Fruit fly (Drosophila melanogaster) whole organism, embryonic: ENCODE data around the gene Cyp4d14.

Experiments
- BEAF-32 ChIP-seq: fragments of 200-800 bp; sonication (Bioruptor generic); optimal IDR thresholded peaks from 3 replicates; lab custom pipeline; 2017; ENCODE audit warnings: missing biosample characterization, missing genetic modification characterization, mild to moderate bottlenecking, moderate library complexity, missing genetic modification reagents
- C15 ChIP-seq: fragments of 200-800 bp; sonication (Bioruptor generic); IDR thresholded peaks from 3 replicates; pipeline ENCODE4 v1.3.6; 2022; ENCODE audit warnings: missing biosample characterization, missing genetic modification characterization
- CG13287 ChIP-seq: fragments of 200-800 bp; sonication (Bioruptor generic); IDR thresholded peaks from 2 replicates; pipeline ENCODE4 v1.3.6; 2022; ENCODE audit warnings: missing biosample characterization, missing genetic modification characterization; ENCODE audit not compliant: partially characterized antibody
- CG14050 ChIP-seq: fragments of 200-800 bp; sonication (Bioruptor generic); IDR thresholded peaks from 3 replicates; pipeline ENCODE4 v1.3.6; 2022; ENCODE audit warnings: missing biosample characterization, missing genetic modification characterization
- CG14860 ChIP-seq: fragments of 200-800 bp; sonication (Bioruptor generic); IDR thresholded peaks from 3 replicates; pipeline ENCODE4 v1.3.6; 2022; ENCODE audit warnings: missing biosample characterization, missing genetic modification characterization; ENCODE audit not compliant: partially characterized antibody
- CG1529 ChIP-seq: fragments of 200-800 bp; sonication (Bioruptor generic); optimal IDR thresholded peaks from 3 replicates; lab custom pipeline; 2018; ENCODE audit warnings: missing biosample characterization, missing genetic modification characterization
- CG15514 ChIP-seq: fragments of 200-800 bp; sonication (Bioruptor generic); optimal IDR thresholded peaks from 3 replicates; lab custom pipeline; 2017; ENCODE audit warnings: missing biosample characterization, missing genetic modification characterization, mild to moderate bottlenecking, moderate library complexity, missing genetic modification reagents
- CG17829 ChIP-seq: fragments of 200-800 bp; optimal IDR thresholded peaks from 2 replicates; lab custom pipeline; 2019; ENCODE audit warnings: missing biosample characterization, mild to moderate bottlenecking, missing genetic modification characterization, moderate library complexity
- CG18262 ChIP-seq: fragments of 200-800 bp; optimal IDR thresholded peaks from 3 replicates; lab custom pipeline; 2019; ENCODE audit warnings: missing biosample characterization, mild to moderate bottlenecking, missing genetic modification characterization, moderate library complexity
- CG2712 ChIP-seq: fragments of 200-800 bp; optimal IDR thresholded peaks from 3 replicates; lab custom pipeline; 2019; ENCODE audit warnings: missing biosample characterization, mild to moderate bottlenecking, missing genetic modification characterization, moderate library complexity
- CG3163 ChIP-seq: fragments of 200-800 bp; sonication (Bioruptor generic); optimal IDR thresholded peaks from 3 replicates; lab custom pipeline; 2016; ENCODE audit warnings: missing biosample characterization, missing genetic modification characterization
- CG33213 ChIP-seq: fragments of 200-800 bp; sonication (Bioruptor generic); optimal IDR thresholded peaks from 3 replicates; lab custom pipeline; 2016; ENCODE audit warnings: missing biosample characterization, missing genetic modification characterization
- CG3726 ChIP-seq: fragments of 200-800 bp; sonication (Bioruptor generic); IDR thresholded peaks from 3 replicates; pipeline ENCODE4, ENCODE4 v1.3.6; 2022; ENCODE audit warnings: missing biosample characterization, missing genetic modification characterization
- CG3995 ChIP-seq: fragments of 200-800 bp; sonication (Bioruptor generic); optimal IDR thresholded peaks from 3 replicates; lab custom pipeline; 2016; ENCODE audit warnings: missing biosample characterization, missing genetic modification characterization
- CG5245 ChIP-seq: fragments of 200-800 bp; sonication (Bioruptor generic); optimal IDR thresholded peaks from 3 replicates; lab custom pipeline; 2016; ENCODE audit warnings: missing biosample characterization, missing genetic modification characterization
- CG7556 ChIP-seq: fragments of 200-800 bp; sonication (Bioruptor generic); optimal IDR thresholded peaks from 2 replicates; lab custom pipeline; 2017; ENCODE audit warnings: missing biosample characterization, mild to moderate bottlenecking, missing genetic modification characterization
- CG7745 ChIP-seq: fragments of 200-800 bp; sonication (Bioruptor generic); optimal IDR thresholded peaks from 2 replicates; lab custom pipeline; 2018; ENCODE audit warnings: missing biosample characterization, mild to moderate bottlenecking, missing genetic modification characterization, moderate library complexity
- CG7786 ChIP-seq: fragments of 200-800 bp; sonication (Bioruptor generic); optimal IDR thresholded peaks from 2 replicates; lab custom pipeline; 2016; ENCODE audit warnings: missing biosample characterization, missing genetic modification characterization
- CG7928 ChIP-seq: fragments of 200-800 bp; sonication (Bioruptor generic); optimal IDR thresholded peaks from 2 replicates; lab custom pipeline; 2017; ENCODE audit warnings: missing biosample characterization, mild to moderate bottlenecking, missing genetic modification characterization
- CG8944 ChIP-seq: fragments of 200-800 bp; sonication (Bioruptor generic); optimal IDR thresholded peaks from 3 replicates; lab custom pipeline; 2016; ENCODE audit warnings: missing biosample characterization, missing genetic modification characterization
- CG9609 ChIP-seq: fragments of 200-800 bp; sonication (Bioruptor generic); optimal IDR thresholded peaks from 3 replicates; lab custom pipeline; 2016; ENCODE audit warnings: missing biosample characterization, missing genetic modification characterization
- CHES-1-like ChIP-seq: fragments of 200-800 bp; sonication (Bioruptor generic); optimal IDR thresholded peaks from 2 replicates; lab custom pipeline; 2016; ENCODE audit warnings: missing biosample characterization, missing genetic modification characterization
- CTCF ChIP-seq: fragments of 200-800 bp; sonication (Bioruptor generic); optimal IDR thresholded peaks from 2 replicates; lab custom pipeline; 2017; ENCODE audit warnings: missing biosample characterization, mild to moderate bottlenecking, missing genetic modification characterization, moderate library complexity
- E2f1 ChIP-seq: fragments of 200-800 bp; sonication (Bioruptor generic); IDR thresholded peaks from 2 replicates; pipeline ENCODE4 v1.3.6; 2022; ENCODE audit warnings: missing biosample characterization, missing genetic modification characterization
- Hmr ChIP-seq: fragments of 200-800 bp; sonication (Bioruptor generic); optimal IDR thresholded peaks from 3 replicates; lab custom pipeline; 2017; ENCODE audit warnings: mild to moderate bottlenecking, missing biosample characterization, missing genetic modification reagents, missing genetic modification characterization
- Hmx ChIP-seq: fragments of 200-800 bp; sonication (Bioruptor generic); optimal IDR thresholded peaks from 2 replicates; lab custom pipeline; 2016; ENCODE audit warnings: missing biosample characterization, missing genetic modification characterization
- Hr39 ChIP-seq: fragments of >200 bp; optimal IDR thresholded peaks from 2 replicates; lab custom pipeline; 2017
- Myb ChIP-seq: fragments of 200-800 bp; sonication (Bioruptor generic); optimal IDR thresholded peaks from 2 replicates; lab custom pipeline; 2016; ENCODE audit warnings: missing biosample characterization, missing genetic modification characterization
- Optix ChIP-seq: fragments of 200-800 bp; sonication (Bioruptor generic); IDR thresholded peaks from 3 replicates; pipeline ENCODE4 v1.3.6; 2022; ENCODE audit warnings: missing biosample characterization, missing genetic modification characterization
- PHDP ChIP-seq: fragments of 200-800 bp; sonication (Bioruptor generic); optimal IDR thresholded peaks from 3 replicates; lab custom pipeline; 2018; ENCODE audit warnings: missing biosample characterization, mild to moderate bottlenecking, missing genetic modification characterization, moderate library complexity
- Poxn ChIP-seq: fragments of 200-800 bp; sonication (Bioruptor generic); IDR thresholded peaks from 2 replicates; pipeline ENCODE4 v1.3.6; 2022; ENCODE audit warnings: missing biosample characterization, missing genetic modification characterization
- Ptx1 ChIP-seq: fragments of 200-800 bp; sonication (Bioruptor generic); IDR thresholded peaks from 2 replicates; pipeline ENCODE4 v1.3.6; 2022; ENCODE audit warnings: missing biosample characterization, missing genetic modification characterization
- Sry-β ChIP-seq: fragments of 200-800 bp; sonication (Bioruptor generic); optimal IDR thresholded peaks from 2 replicates; lab custom pipeline; 2018; ENCODE audit warnings: missing biosample characterization, mild to moderate bottlenecking, missing genetic modification characterization, moderate library complexity
- ac ChIP-seq: fragments of 200-800 bp; sonication (Bioruptor generic); optimal IDR thresholded peaks from 3 replicates; lab custom pipeline; 2017; ENCODE audit warnings: missing biosample characterization, mild to moderate bottlenecking, missing genetic modification characterization
- crp ChIP-seq, 2 experiments: fragments of 200-800 bp; sonication (Bioruptor generic); optimal IDR thresholded peaks; 2 replicates in 1 of 2; 3 replicates in 1 of 2; lab custom pipeline; 2017; ENCODE audit warnings: missing biosample characterization in 2 of 2, missing genetic modification characterization in 2 of 2, mild to moderate bottlenecking in 1 of 2, moderate library complexity in 1 of 2
- disco-r ChIP-seq: fragments of 200-800 bp; sonication (Bioruptor generic); optimal IDR thresholded peaks from 2 replicates; lab custom pipeline; 2016; ENCODE audit warnings: missing biosample characterization, missing genetic modification characterization
- esg ChIP-seq: fragments of 200-800 bp; sonication (Bioruptor generic); conservative IDR thresholded peaks from 2 replicates; pipeline ENCODE4 v1.3.6; 2022; ENCODE audit warnings: missing biosample characterization, missing genetic modification characterization
- eyg ChIP-seq: fragments of 200-800 bp; sonication (Bioruptor generic); optimal IDR thresholded peaks from 3 replicates; lab custom pipeline; 2016; ENCODE audit warnings: missing biosample characterization, missing genetic modification characterization
- ftz-f1 ChIP-seq: fragments of 200-800 bp; sonication (Bioruptor generic); optimal IDR thresholded peaks from 2 replicates; lab custom pipeline; 2016; ENCODE audit warnings: missing biosample characterization, missing genetic modification characterization
- gt ChIP-seq: fragments of 200-800 bp; sonication (Bioruptor generic); IDR thresholded peaks from 2 replicates; pipeline ENCODE4 v1.3.6; 2022; ENCODE audit warnings: missing biosample characterization, missing genetic modification characterization
- hbn ChIP-seq: fragments of 200-800 bp; sonication (Bioruptor generic); IDR thresholded peaks from 2 replicates; pipeline ENCODE4 v1.3.6; 2022; ENCODE audit warnings: missing biosample characterization, missing genetic modification characterization; ENCODE audit not compliant: partially characterized antibody
- inv ChIP-seq: fragments of 200-800 bp; sonication (Bioruptor generic); IDR thresholded peaks from 2 replicates; pipeline ENCODE4 v1.3.6; 2022; ENCODE audit warnings: missing biosample characterization, missing genetic modification characterization; ENCODE audit not compliant: partially characterized antibody
- nerfin-2 ChIP-seq: fragments of 200-800 bp; sonication (Bioruptor generic); IDR thresholded peaks from 2 replicates; pipeline ENCODE4 v1.3.6; 2022; ENCODE audit warnings: missing biosample characterization, missing genetic modification characterization; ENCODE audit not compliant: partially characterized antibody
- pho ChIP-seq: fragments of 200-800 bp; sonication (Bioruptor generic); optimal IDR thresholded peaks from 2 replicates; lab custom pipeline; 2016; ENCODE audit warnings: missing biosample characterization, missing genetic modification characterization
- pum ChIP-seq: fragments of 200-800 bp; sonication (Bioruptor generic); optimal IDR thresholded peaks from 2 replicates; lab custom pipeline; 2016; ENCODE audit warnings: missing biosample characterization, missing genetic modification characterization
- sens-2 ChIP-seq: fragments of 200-800 bp; sonication (Bioruptor generic); IDR thresholded peaks from 2 replicates; pipeline ENCODE4 v1.3.6; 2022; ENCODE audit warnings: missing biosample characterization, missing genetic modification characterization
- ttk ChIP-seq: fragments of 200-800 bp; sonication (Bioruptor generic); IDR thresholded peaks from 2 replicates; pipeline ENCODE4 v2.1.2; 2022; ENCODE audit warnings: missing biosample characterization, missing genetic modification characterization
- zen2 ChIP-seq: fragments of 200-800 bp; sonication (Bioruptor generic); IDR thresholded peaks from 3 replicates; pipeline ENCODE4 v1.3.6; 2022; ENCODE audit warnings: missing biosample characterization, missing genetic modification characterization; ENCODE audit not compliant: partially characterized antibody

Cyp4d14 gene

DNA sequence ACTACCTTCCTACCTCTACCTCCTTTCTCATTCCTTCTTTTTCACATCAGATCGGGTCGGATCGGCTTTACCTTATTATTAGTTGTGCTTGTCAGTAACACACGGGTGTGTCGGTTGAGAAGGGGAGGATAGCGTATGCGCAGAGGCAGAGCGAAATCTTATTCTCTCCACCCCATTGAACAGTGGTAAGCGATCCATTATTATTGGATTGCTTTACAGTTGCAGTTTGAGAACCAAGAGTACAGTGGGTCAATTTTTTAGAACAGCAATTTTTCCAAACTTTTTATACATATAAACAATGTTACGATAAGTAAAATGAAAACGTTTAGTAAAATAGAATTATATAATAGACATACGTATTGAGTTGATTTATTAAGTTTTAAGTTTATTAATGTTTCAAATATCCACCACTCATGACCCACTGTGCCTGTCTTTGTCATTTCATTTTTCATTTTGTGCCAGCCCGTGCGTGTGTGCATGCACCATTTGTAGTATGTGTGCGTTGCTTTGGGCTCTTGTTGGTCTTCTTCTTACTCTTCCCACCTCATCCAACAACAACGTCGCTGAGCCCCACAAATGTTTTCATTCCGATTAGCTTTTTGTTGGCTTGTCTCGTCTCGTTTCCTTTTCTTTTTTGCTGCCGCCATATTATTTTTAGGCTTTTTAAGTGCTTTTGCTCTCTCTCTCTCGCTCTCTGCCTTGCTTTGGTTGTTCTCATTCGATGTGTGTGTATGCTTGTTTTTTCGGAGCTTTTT, 37.4 kb downstream of the Cyp4d14 start (continued):
- TF ChIP-seq Hr39 (lab: Kevin White, UChicago) (no peak), CG3995 (peak; percentile 86), CG15514 (GFP tag; lab: Kevin White, UChicago) (peak; percentile 95), sens-2 (GFP tag; lab: Robert Waterston, UW) (peak; percentile 97), Sry-β (GFP tag; lab: Kevin White, UChicago) (peak; percentile 63), inv (GFP tag; lab: Robert Waterston, UW) (peak; percentile 66), zen2 (no peak; the same call in 2 of the 3 replicates), CG2712 (tag; lab: Kevin White, UChicago) (peak; percentile 100), crp (GFP tag; optimal IDR thresholded peaks at IDR 0.05; lab: Kevin White, UChicago) (peak in 1 of 2 experiments; percentile 65), CG1529 (peak; percentile 99)
- TF ChIP-seq, all 482 proteins: peak for 456

DNA sequence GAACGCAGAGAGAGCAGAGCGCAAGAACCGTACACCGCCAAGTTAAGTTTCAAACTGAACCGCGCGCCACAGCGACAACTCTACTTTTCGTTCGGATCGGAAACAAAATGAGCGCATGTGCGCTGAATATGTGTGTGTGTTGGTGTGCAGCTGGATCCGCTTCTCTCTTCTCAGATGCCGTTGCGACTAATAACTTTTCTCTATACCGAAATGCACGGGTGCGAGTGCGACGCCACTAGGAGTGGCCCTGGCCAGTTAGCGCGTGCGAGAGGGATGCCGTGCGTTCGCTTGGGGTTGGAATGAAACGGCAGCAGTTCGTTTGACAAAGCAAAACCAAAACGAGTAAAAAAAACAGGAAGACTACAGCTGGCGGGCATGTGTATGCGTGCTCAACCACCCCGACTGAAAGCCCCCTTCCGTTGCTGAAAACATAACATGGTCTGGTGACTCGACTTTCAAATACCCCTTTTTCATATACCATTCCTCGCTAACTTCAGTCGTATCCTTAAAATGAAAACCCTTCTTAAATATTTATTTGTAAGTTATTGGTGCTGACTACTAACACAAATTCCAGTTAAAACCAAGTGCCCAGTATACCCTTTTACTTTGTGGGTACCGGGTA, 38.2 kb downstream of the Cyp4d14 start:
- peak; percentile 100 for TF ChIP-seq CG9609 (GFP tag; lab: Kevin White, UChicago)
- peak; percentile 42 for TF ChIP-seq BEAF-32
- TF ChIP-seq CG2712 (tag; lab: Kevin White, UChicago): peak; percentile 100
- TF ChIP-seq CG3163 (GFP tag; lab: Kevin White, UChicago): peak; percentile 96
- peak; percentile 100 for TF ChIP-seq gt (GFP tag; lab: Robert Waterston, UW)
- TF ChIP-seq E2f1 (GFP tag; lab: Robert Waterston, UW): peak; percentile 100
- peak; percentile 79 for TF ChIP-seq CTCF (GFP tag; lab: Kevin White, UChicago)
- no peak for TF ChIP-seq hbn
- peak; percentile 100 for TF ChIP-seq CG7786 (GFP tag; lab: Kevin White, UChicago)
- peak; percentile 99 for TF ChIP-seq CG7745
- peak; percentile 97 for TF ChIP-seq Myb
- peak; percentile 100 for TF ChIP-seq CHES-1-like
- TF ChIP-seq Optix (GFP tag; lab: Robert Waterston, UW): peak; percentile 100
- no peak for TF ChIP-seq CG13287 (GFP tag; lab: Robert Waterston, UW)
- TF ChIP-seq Poxn (GFP tag; lab: Robert Waterston, UW): peak; percentile 99
- peak; percentile 100 for TF ChIP-seq Ptx1 (GFP tag; lab: Robert Waterston, UW)
- TF ChIP-seq CG17829 (tag; lab: Kevin White, UChicago): peak; percentile 100
- TF ChIP-seq C15 (GFP tag; lab: Robert Waterston, UW): peak; percentile 100
- peak; percentile 100 for TF ChIP-seq pum
- TF ChIP-seq Hmr (GFP tag; lab: Kevin White, UChicago): peak; percentile 100
- peak; percentile 100 for TF ChIP-seq disco-r (GFP tag; lab: Kevin White, UChicago)
- TF ChIP-seq CG18262: peak; percentile 100
- peak; percentile 94 for TF ChIP-seq ftz-f1 (GFP tag; lab: Kevin White, UChicago)
- peak; percentile 98 for TF ChIP-seq CG7556 (GFP tag; lab: Kevin White, UChicago)
- TF ChIP-seq PHDP: peak; percentile 100
- TF ChIP-seq Hmx: peak; percentile 98
- peak; percentile 100 for TF ChIP-seq ac
- TF ChIP-seq CG14050 (GFP tag; lab: Robert Waterston, UW): peak; percentile 100
- no peak for TF ChIP-seq CG14860 (GFP tag; lab: Robert Waterston, UW)
- peak; percentile 100 for TF ChIP-seq CG5245 (GFP tag; lab: Kevin White, UChicago)
- peak; percentile 89 for TF ChIP-seq CG7928 (GFP tag; lab: Kevin White, UChicago)
- TF ChIP-seq pho (GFP tag; lab: Kevin White, UChicago): peak; percentile 100
- TF ChIP-seq esg (GFP tag; lab: Robert Waterston, UW): peak; percentile 100
- TF ChIP-seq CG33213 (GFP tag; lab: Kevin White, UChicago): peak; percentile 100
- TF ChIP-seq eyg (GFP tag; lab: Kevin White, UChicago): peak; percentile 100
- TF ChIP-seq CG8944: peak; percentile 100
- no peak for TF ChIP-seq nerfin-2 (GFP tag; lab: Robert Waterston, UW)
- peak; percentile 100 for TF ChIP-seq CG3726 (GFP tag; lab: Robert Waterston, UW)
- TF ChIP-seq ttk (GFP tag; lab: Robert Waterston, UW): peak; percentile 100
